Worm (Caenorhabditis elegans): Measurements from ENCODE around the gene srd-19.

- TF ChIP-seq unc-62 (GFP tag; optimal IDR thresholded peaks at IDR 0.05) = no peak
- no peak for TF ChIP-seq repo-1 (tag; optimal IDR thresholded peaks at IDR 0.05)
- TF ChIP-seq lag-1 (GFP tag; IDR thresholded peaks at IDR 0.05) = no peak
These were observed 30.8 kb upstream of the srd-19 start, which contains the start of gene bath-39 for ce11 chrV:13459323-13459722.

Measured in whole organism, young adult.